Worm (Caenorhabditis elegans): ENCODE data around the gene srg-53.
A peak's percentile ranks its signal among the peaks of the same experiment; 100 is the strongest.
"Not testable (repeated sequence)": the region's sequence is repeated elsewhere in the genome, so short reads cannot be mapped to it uniquely, and the experiment has no call there.

The srg-53 gene

DNA sequence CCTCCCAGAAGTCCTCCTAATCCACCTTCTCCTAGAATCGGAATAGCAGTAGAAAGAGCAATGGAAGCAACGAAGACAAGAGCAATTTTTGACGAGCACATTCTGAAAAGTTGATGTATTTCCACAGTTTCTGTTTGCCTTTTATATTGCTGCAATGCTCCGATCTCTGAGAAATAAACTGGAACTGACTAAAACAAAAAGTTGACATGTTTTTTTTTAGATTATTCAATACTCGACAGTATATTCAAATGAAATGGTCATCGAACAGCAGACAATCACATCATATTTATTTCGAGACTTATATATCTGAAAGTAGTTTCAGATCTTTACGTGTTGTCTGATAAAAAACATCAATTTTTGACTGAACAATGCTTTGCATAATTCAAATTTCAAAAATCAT is 11.2 kb downstream of the srg-53 start, which contains the start of gene srlf-21:
TSS of gene srlf-21 (minus strand) at position 101 of the 400 bp plus-strand sequence.
- TF ChIP-seq nhr-10 (tag; optimal IDR thresholded peaks at IDR 0.05), result no peak
- no peak for TF ChIP-seq nhr-77 (tag; optimal IDR thresholded peaks at IDR 0.05)
- TF ChIP-seq lsy-2 (tag; optimal IDR thresholded peaks at IDR 0.05), result no peak

DNA sequence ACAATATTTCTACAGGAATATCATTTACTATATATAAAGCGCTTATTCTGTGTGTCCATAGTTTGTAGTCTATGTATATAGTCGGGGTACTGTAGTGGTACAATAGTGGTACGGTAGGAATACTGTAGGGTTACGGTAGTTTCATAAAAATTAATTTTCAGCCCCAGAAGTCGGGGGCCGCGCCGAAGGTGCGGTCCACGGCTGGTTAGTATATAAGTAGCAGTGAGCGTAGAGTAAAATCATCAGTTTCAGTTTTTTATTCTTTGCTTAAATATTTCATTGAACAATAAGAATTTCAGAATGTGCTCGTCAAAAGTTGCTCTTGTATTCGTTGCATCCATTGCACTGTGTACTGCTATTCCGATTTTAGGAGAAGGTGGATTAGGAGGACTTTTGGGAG is 11.6 kb downstream of the srg-53 start, which contains the start of gene srlf-22:
TSS of gene srlf-22 (plus strand) at position 301 of the 400 bp plus-strand sequence.
- not testable (repeated sequence) for TF ChIP-seq nhr-237 (tag; optimal IDR thresholded peaks at IDR 0.05); sma-9 (GFP tag; optimal IDR thresholded peaks at IDR 0.05); sma-9 (tag; optimal IDR thresholded peaks at IDR 0.05); aly-2 (tag; optimal IDR thresholded peaks at IDR 0.05)

DNA sequence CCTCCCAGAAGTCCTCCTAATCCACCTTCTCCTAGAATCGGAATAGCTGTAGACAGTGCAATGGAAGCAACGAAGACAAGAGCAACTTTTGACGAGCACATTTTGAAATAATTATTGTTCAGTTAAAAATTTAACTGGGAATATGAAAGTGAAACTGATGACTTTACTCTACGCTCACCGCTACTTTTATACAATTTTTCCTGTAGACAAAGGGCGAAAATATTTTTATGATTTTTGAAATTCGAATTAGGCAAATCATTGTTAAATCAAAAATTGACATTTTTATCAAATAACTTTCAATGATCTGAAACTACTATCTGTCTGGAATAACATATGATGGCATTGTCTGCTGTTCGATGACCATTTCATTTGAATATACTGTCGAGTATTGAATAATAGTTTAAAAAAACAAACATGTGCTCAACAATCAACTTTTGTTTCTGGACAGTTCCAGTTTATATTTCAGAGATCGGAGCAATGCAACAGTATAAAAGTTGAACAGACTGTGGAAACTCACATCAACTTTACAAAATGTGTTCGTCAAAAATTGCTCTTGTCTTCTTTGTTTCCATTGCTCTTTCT is 14.3 kb downstream of the srg-53 start, which contains the start of the genes srlf-23 and srlf-20:
TSS of gene srlf-23 (minus strand) at position 101 of the 582 bp plus-strand sequence.
TSS of gene srlf-20 (plus strand) at position 532 of the 582 bp plus-strand sequence.
- TF ChIP-seq peb-1 (tag; optimal IDR thresholded peaks at IDR 0.05), result no peak
- no peak for TF ChIP-seq nhr-25 (tag; optimal IDR thresholded peaks at IDR 0.05)
- TF ChIP-seq nhr-21 (tag; optimal IDR thresholded peaks at IDR 0.05), result no peak
- no peak for TF ChIP-seq snpc-4 (tag; optimal IDR thresholded peaks at IDR 0.05)

DNA sequence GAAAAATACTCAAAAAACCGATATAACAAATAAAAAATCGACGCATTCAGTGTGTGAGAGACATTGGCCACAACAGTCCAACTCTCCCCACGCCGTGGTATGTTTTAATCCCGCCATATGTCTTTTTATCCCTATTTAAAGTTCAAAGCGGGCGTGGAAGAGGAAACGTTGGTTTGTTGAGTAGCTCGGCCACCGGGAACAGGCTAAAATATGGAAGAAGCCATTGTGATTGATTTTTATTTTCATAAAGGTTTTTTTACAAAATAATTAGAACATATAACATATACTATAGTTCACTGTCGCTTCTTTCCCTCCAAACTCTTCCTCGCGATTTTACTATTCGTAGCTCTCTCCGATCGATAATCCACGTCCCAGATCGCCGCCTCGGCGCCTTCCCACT is 19.8 kb downstream of the srg-53 start, which contains the start of gene nas-32:
TSS of gene nas-32 (minus strand) at position 101 of the 400 bp plus-strand sequence.
- TF ChIP-seq lin-13 (GFP tag; optimal IDR thresholded peaks at IDR 0.05), result no peak
- no peak for TF ChIP-seq unc-39 (tag; optimal IDR thresholded peaks at IDR 0.05)
- no peak for TF ChIP-seq zag-1 (tag; optimal IDR thresholded peaks at IDR 0.05)
- no peak for TF ChIP-seq sma-3 (GFP tag; optimal IDR thresholded peaks at IDR 0.05)
- no peak for TF ChIP-seq R02D3.7 (tag; optimal IDR thresholded peaks at IDR 0.05)
- TF ChIP-seq gmeb-1 (tag; optimal IDR thresholded peaks at IDR 0.05), result no peak
- no peak for TF ChIP-seq ceh-16 (tag; optimal IDR thresholded peaks at IDR 0.05)
- TF ChIP-seq ama-1 (optimal IDR thresholded peaks at IDR 0.05), result no peak
- TF ChIP-seq unc-62 (GFP tag; optimal IDR thresholded peaks at IDR 0.05), result no peak
- TF ChIP-seq sma-9 (GFP tag; optimal IDR thresholded peaks at IDR 0.05), result no peak
- TF ChIP-seq sma-9 (tag; optimal IDR thresholded peaks at IDR 0.05), result no peak
- no peak for TF ChIP-seq mdl-1 (tag; optimal IDR thresholded peaks at IDR 0.05)
- TF ChIP-seq snpc-4 (tag; optimal IDR thresholded peaks at IDR 0.05), result no peak
- TF ChIP-seq nhr-25 (tag; optimal IDR thresholded peaks at IDR 0.05), result no peak
- TF ChIP-seq ztf-11 (tag; optimal IDR thresholded peaks at IDR 0.05), result no peak
- TF ChIP-seq lin-11 (tag; optimal IDR thresholded peaks at IDR 0.05), result no peak

DNA sequence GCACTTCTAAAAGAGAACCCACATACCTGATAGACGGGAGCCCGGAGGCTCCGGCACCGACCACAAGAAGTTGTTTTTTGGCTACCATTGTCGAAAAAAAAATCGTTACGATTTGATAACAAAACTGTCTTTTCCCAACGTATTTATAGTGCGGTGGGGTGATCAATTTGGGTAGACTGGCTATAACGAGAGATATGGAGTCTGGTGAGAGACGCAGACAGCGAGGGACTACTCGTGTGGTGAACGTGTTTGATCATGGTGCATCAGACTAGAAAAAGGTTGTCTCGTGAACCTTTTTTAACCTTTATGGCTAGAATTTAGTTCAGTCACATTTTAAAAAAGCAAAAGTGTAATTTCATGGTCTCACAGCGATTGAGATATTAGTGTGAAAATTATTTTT is 24.2 kb downstream of the srg-53 start, which contains the start of gene fmo-5:
TSS of gene fmo-5 (minus strand) at position 206 of the 400 bp plus-strand sequence.
- TF ChIP-seq mdl-1 (tag; optimal IDR thresholded peaks at IDR 0.05) (peak; percentile 38 to 56), unc-55 (GFP tag; optimal IDR thresholded peaks at IDR 0.05) (no peak), nhr-21 (tag; optimal IDR thresholded peaks at IDR 0.05) (peak; percentile 57), crh-2 (tag; optimal IDR thresholded peaks at IDR 0.05) (peak; percentile 71), nhr-25 (tag; optimal IDR thresholded peaks at IDR 0.05) (peak; percentile 62), sma-3 (GFP tag; optimal IDR thresholded peaks at IDR 0.05) (peak; percentile 40), nhr-11 (tag; optimal IDR thresholded peaks at IDR 0.05) (no peak), sma-9 (GFP tag; optimal IDR thresholded peaks at IDR 0.05) (peak; percentile 69), sma-9 (tag; optimal IDR thresholded peaks at IDR 0.05) (no peak), C34F6.9 (tag; optimal IDR thresholded peaks at IDR 0.05) (no peak), ceh-16 (tag; optimal IDR thresholded peaks at IDR 0.05) (no peak), nhr-129 (tag; optimal IDR thresholded peaks at IDR 0.05) (peak; percentile 27), gmeb-1 (tag; optimal IDR thresholded peaks at IDR 0.05) (peak; percentile 62), fos-1 (tag; optimal IDR thresholded peaks at IDR 0.05) (peak; percentile 12), mab-5 (tag; optimal IDR thresholded peaks at IDR 0.05) (no peak), F13H6.1 (tag; optimal IDR thresholded peaks at IDR 0.05) (peak; percentile 30)

All from whole organism, L2 larva.